Worm (Caenorhabditis elegans) whole organism, L4/young adult: ENCODE data around the gene Y54G2A.11.
"Not testable (repeated sequence)": the region's sequence is repeated elsewhere in the genome, so short reads cannot be mapped to it uniquely, and the experiment has no call there.

ENCODE experiments used
- W03F9.2 ChIP-seq: fragments of 150-350 bp; optimal IDR thresholded peaks from 2 replicates; lab custom pipeline; 2014; ENCODE audit warnings: missing biosample characterization, missing genetic modification characterization
- dao-5 ChIP-seq: sonication (generic microtip); optimal IDR thresholded peaks from 2 replicates; lab custom pipeline; 2016; ENCODE audit warnings: missing genotype, missing genetic modification characterization, moderate library complexity, missing compliant biosample characterization
- him-1 ChIP-seq: sonication (generic microtip); optimal IDR thresholded peaks from 2 replicates; lab custom pipeline; 2016; ENCODE audit warnings: missing genotype, missing genetic modification reagents, missing genetic modification characterization, missing compliant biosample characterization

The Y54G2A.11 gene

DNA sequence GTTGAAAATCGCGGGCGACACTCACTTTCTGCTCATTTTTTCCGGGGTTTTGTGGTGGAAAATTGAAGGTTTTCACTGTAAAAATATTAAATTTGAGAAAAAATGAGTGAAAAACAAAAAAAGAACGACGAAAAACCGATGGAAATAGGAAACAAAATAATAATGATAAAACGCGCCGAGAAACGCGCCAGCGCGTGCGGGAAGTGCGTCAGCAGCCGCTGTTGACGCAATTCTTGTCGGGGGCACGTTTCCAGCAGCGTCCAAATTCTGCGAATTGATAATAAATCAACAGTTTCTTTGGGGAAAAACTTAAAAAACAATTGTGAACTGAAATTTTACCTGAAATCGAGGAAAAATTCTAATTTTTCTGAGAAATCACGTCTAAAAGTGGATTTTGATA, 45.8 kb downstream of the Y54G2A.11 start, which contains the start of gene ubxn-2:
Gene ubxn-2 (minus strand): TSS at position 36 of the 400 bp plus-strand sequence.
- TF ChIP-seq dao-5 (tag; lab: Kevin White, UChicago) (no peak), W03F9.2 (tag; lab: Kevin White, UChicago) (peak; percentile 60), him-1 (tag; lab: Kevin White, UChicago) (peak; percentile 31)

DNA sequence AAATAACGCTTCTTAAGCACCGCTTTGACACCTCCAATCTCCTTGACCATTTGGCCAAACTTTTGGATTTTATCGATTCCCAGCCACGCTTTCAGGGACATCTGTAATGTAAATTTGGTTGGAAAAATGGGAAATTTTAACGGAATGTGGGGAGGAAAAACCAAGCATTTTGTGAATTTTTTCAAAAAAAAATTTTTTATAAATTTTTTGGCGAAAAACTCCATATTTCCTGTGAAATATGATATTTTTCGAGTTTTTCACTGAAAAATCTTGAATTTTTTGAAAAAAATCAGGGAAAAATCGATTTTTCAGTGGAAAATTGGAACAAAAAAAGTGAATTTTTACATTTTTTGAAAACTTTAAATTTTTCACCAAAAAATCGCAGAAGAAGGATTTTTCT, 51.9 kb downstream of the Y54G2A.11 start, which contains the start of gene ndua-12:
Gene ndua-12 (minus strand): TSS at position 101 of the 400 bp plus-strand sequence.
- TF ChIP-seq W03F9.2, dao-5, him-1 (tag; lab: Kevin White, UChicago): not testable (repeated sequence)

DNA sequence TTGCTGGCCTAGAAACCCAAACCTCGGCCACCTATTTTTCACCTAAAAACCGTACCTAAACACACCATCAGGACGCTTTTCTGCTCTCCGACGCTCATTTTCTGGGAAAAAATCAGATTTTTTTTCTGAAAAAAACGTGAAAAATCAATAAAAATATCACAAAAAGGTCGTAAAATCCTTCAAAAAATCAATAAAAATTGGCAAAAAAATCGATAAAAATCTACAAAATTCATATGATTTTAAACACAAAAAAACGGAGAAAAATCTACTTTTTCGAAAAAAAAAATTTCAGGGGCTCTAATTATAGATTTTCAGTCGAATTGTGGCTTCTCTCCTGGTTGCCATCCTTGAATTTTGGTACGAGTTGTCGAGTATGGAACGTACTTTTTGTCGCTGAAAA, 55.1 kb downstream of the Y54G2A.11 start, which contains the start of gene Y94H6A.7:
Gene Y94H6A.7 (minus strand): TSS at position 101 of the 400 bp plus-strand sequence.
- TF ChIP-seq him-1, W03F9.2, dao-5 (tag; lab: Kevin White, UChicago): not testable (repeated sequence)
